Worm (Caenorhabditis elegans) whole organism, L4 larva: ENCODE measurements around the gene egl-13.

ENCODE experiments used
- F10B5.3 ChIP-seq: sonication (generic microtip); optimal IDR thresholded peaks from 2 replicates; lab custom pipeline; 2016; ENCODE audit warnings: mild to moderate bottlenecking, missing genetic modification characterization, missing compliant biosample characterization
- F37D6.2 ChIP-seq: sonication (generic microtip); optimal IDR thresholded peaks from 2 replicates; lab custom pipeline; 2016; ENCODE audit warnings: mild to moderate bottlenecking, missing genetic modification characterization, missing compliant biosample characterization
- T20F7.1 ChIP-seq: fragments of 200-800 bp; sonication (Bioruptor generic); optimal IDR thresholded peaks from 2 replicates; lab custom pipeline; 2018; ENCODE audit warnings: mild to moderate bottlenecking, missing genetic modification characterization, missing compliant biosample characterization
- Y105C5A.15 ChIP-seq: fragments of 200-800 bp; sonication (Bioruptor generic); IDR thresholded peaks from 2 replicates; pipeline ENCODE4 v1.3.6; 2022; ENCODE audit warnings: missing genetic modification characterization, missing compliant biosample characterization
- Y48G9A.11 ChIP-seq: fragments of 200-800 bp; sonication (Bioruptor generic); IDR thresholded peaks from 2 replicates; pipeline ENCODE4 v1.3.6; 2022; ENCODE audit warnings: missing genetic modification reagents, missing genetic modification characterization, missing compliant biosample characterization
- Y75B8A.6 ChIP-seq: fragments of 200-800 bp; sonication (Bioruptor generic); IDR thresholded peaks from 2 replicates; pipeline ENCODE4 v1.3.6; 2022; ENCODE audit warnings: missing genetic modification reagents, missing genetic modification characterization, missing compliant biosample characterization
- aha-1 ChIP-seq: fragments of 150-350 bp; peaks from one replicate; lab custom pipeline; 2014; ENCODE audit warnings: missing biosample characterization, missing genetic modification characterization
- aly-2 ChIP-seq: sonication (generic microtip); optimal IDR thresholded peaks from 2 replicates; lab custom pipeline; 2018; ENCODE audit warnings: missing biosample characterization, missing genetic modification characterization
- ama-1 ChIP-seq: fragments of 150-350 bp; optimal IDR thresholded peaks from 2 replicates; lab custom pipeline; 2014; ENCODE audit warnings: inconsistent platforms, mixed read lengths
- ceh-32 ChIP-seq: sonication (generic microtip); optimal IDR thresholded peaks from 2 replicates; lab custom pipeline; 2016; ENCODE audit warnings: mild to moderate bottlenecking, missing genetic modification characterization, missing compliant biosample characterization; ENCODE audit not compliant: poor library complexity
- cey-2 ChIP-seq: sonication (generic microtip); optimal IDR thresholded peaks from 3 replicates; lab custom pipeline; 2017; ENCODE audit warnings: missing genetic modification characterization, mild to moderate bottlenecking, missing compliant biosample characterization, antibody characterized with exemption, borderline replicate concordance; ENCODE audit not compliant: insufficient read depth
- ctbp-1 ChIP-seq: fragments of 200-800 bp; sonication (Bioruptor generic); IDR thresholded peaks from 2 replicates; pipeline ENCODE4 v1.3.6; 2022; ENCODE audit warnings: missing genetic modification reagents, missing genetic modification characterization, missing compliant biosample characterization
- daf-12 ChIP-seq: fragments of 150-350 bp; optimal IDR thresholded peaks from 2 replicates; lab custom pipeline; 2014; ENCODE audit warnings: missing biosample characterization, missing genetic modification reagents, missing genetic modification characterization
- daf-19 ChIP-seq: fragments of 200-800 bp; sonication (Bioruptor generic); conservative IDR thresholded peaks from 2 replicates; pipeline ENCODE4 v1.3.6; 2022; ENCODE audit warnings: missing genetic modification characterization, missing compliant biosample characterization
- dmd-6 ChIP-seq: fragments of 200-800 bp; sonication (Bioruptor generic); IDR thresholded peaks from 2 replicates; pipeline ENCODE4 v1.3.6; 2022; ENCODE audit warnings: missing genetic modification reagents, missing genetic modification characterization, missing compliant biosample characterization
- dmd-9 ChIP-seq: fragments of 200-800 bp; sonication (Bioruptor generic); IDR thresholded peaks from 2 replicates; pipeline ENCODE4 v1.3.6; 2022; ENCODE audit warnings: missing genetic modification reagents, missing genetic modification characterization, missing compliant biosample characterization
- dpl-1 ChIP-seq: fragments of 150-350 bp; optimal IDR thresholded peaks from 2 replicates; lab custom pipeline; 2014; ENCODE audit warnings: missing biosample characterization, missing genetic modification reagents, missing genetic modification characterization
- dve-1 ChIP-seq: sonication (generic microtip); optimal IDR thresholded peaks from 2 replicates; lab custom pipeline; 2017; ENCODE audit warnings: antibody characterized with exemption, mild to moderate bottlenecking, missing genetic modification characterization, missing compliant biosample characterization; ENCODE audit not compliant: insufficient read depth
- fkh-10 ChIP-seq: fragments of 150-350 bp; optimal IDR thresholded peaks from 2 replicates; lab custom pipeline; 2014; ENCODE audit warnings: missing biosample characterization, missing genetic modification reagents, missing genetic modification characterization
- fos-1 ChIP-seq: fragments of 150-350 bp; optimal IDR thresholded peaks from 2 replicates; lab custom pipeline; 2014; ENCODE audit warnings: missing biosample characterization, missing genetic modification characterization
- hif-1 ChIP-seq, 2 experiments: sonication (generic microtip); optimal IDR thresholded peaks; 2 replicates each; lab custom pipeline; 2016 to 2017; ENCODE audit warnings: missing compliant biosample characterization in 2 of 2, missing genetic modification characterization in 2 of 2, missing genetic modification reagents in 2 of 2, missing genotype in 2 of 2, mild to moderate bottlenecking in 1 of 2
- hlh-30 ChIP-seq: sonication (generic microtip); optimal IDR thresholded peaks from 2 replicates; lab custom pipeline; 2017; ENCODE audit warnings: antibody characterized with exemption, mild to moderate bottlenecking, missing genetic modification characterization, missing compliant biosample characterization; ENCODE audit not compliant: insufficient read depth
- lim-7 ChIP-seq: fragments of 200-800 bp; sonication (Bioruptor generic); IDR thresholded peaks from 2 replicates; pipeline ENCODE4 v1.3.6; 2022; ENCODE audit warnings: missing genetic modification characterization, missing compliant biosample characterization
- lin-1 ChIP-seq: fragments of 200-800 bp; sonication (Bioruptor generic); IDR thresholded peaks from 2 replicates; pipeline ENCODE4 v1.3.6; 2022; ENCODE audit warnings: missing genetic modification reagents, missing genetic modification characterization, missing compliant biosample characterization
- lin-15B ChIP-seq: fragments of 150-350 bp; sonication (generic microtip); optimal IDR thresholded peaks from 3 replicates; lab custom pipeline; 2014; ENCODE audit warnings: missing biosample characterization, missing genetic modification characterization
- lin-29 ChIP-seq: fragments of 200-800 bp; sonication (Bioruptor generic); IDR thresholded peaks from 2 replicates; pipeline ENCODE4 v1.3.6; 2022; ENCODE audit warnings: missing genetic modification reagents, missing genetic modification characterization, missing compliant biosample characterization
- lsy-2 ChIP-seq, 2 experiments: fragments of 150-350 bp in 1 of 2; sonication (generic microtip) in 1 of 2; optimal IDR thresholded peaks; 2 replicates each; lab custom pipeline; 2014 to 2017; ENCODE audit warnings: missing biosample characterization in 2 of 2, missing genetic modification characterization in 2 of 2
- madf-9 ChIP-seq: fragments of 200-800 bp; sonication (Bioruptor generic); conservative IDR thresholded peaks from 2 replicates; pipeline ENCODE4 v1.3.6; 2022; ENCODE audit warnings: missing genetic modification reagents, missing genetic modification characterization, missing compliant biosample characterization
- mdt-29 ChIP-seq: fragments of 200-800 bp; sonication (Bioruptor generic); IDR thresholded peaks from 2 replicates; pipeline ENCODE4 v1.3.6; 2022; ENCODE audit warnings: missing genetic modification reagents, missing genetic modification characterization, missing compliant biosample characterization
- mxl-2 ChIP-seq: fragments of 200-800 bp; sonication (Bioruptor generic); conservative IDR thresholded peaks from 2 replicates; pipeline ENCODE4 v1.3.6; 2022; ENCODE audit warnings: missing genetic modification reagents, missing genetic modification characterization, missing compliant biosample characterization
- mxl-3 ChIP-seq: fragments of 200-800 bp; sonication (Bioruptor generic); optimal IDR thresholded peaks from 2 replicates; lab custom pipeline; 2018; ENCODE audit warnings: mild to moderate bottlenecking, missing genetic modification characterization, missing compliant biosample characterization
- nhr-102 ChIP-seq: sonication (generic microtip); optimal IDR thresholded peaks from 2 replicates; lab custom pipeline; 2016; ENCODE audit warnings: mild to moderate bottlenecking, missing genetic modification characterization, moderate library complexity, missing compliant biosample characterization
- nhr-11 ChIP-seq: fragments of 150-350 bp; optimal IDR thresholded peaks from 2 replicates; lab custom pipeline; 2014; ENCODE audit warnings: missing biosample characterization, missing genetic modification characterization
- nhr-237 ChIP-seq: sonication (generic microtip); optimal IDR thresholded peaks from 2 replicates; lab custom pipeline; 2017; ENCODE audit warnings: missing biosample characterization, missing genetic modification characterization
- nhr-28 ChIP-seq: fragments of 150-350 bp; optimal IDR thresholded peaks from 2 replicates; lab custom pipeline; 2014; ENCODE audit warnings: missing biosample characterization, missing genetic modification characterization
- nhr-48 ChIP-seq: sonication (generic microtip); optimal IDR thresholded peaks from 2 replicates; lab custom pipeline; 2016; ENCODE audit warnings: mild to moderate bottlenecking, missing genetic modification characterization, missing compliant biosample characterization
- pha-4 ChIP-seq, 2 experiments: fragments of 150-350 bp in 1 of 2; fragments of 200-800 bp in 1 of 2; sonication (Bioruptor generic) in 1 of 2; IDR thresholded peaks in 1 of 2; optimal IDR thresholded peaks in 1 of 2; 2 replicates each; pipeline versions ENCODE4 v1.3.6 to Lab custom; 2014 to 2022; ENCODE audit warnings: missing genetic modification characterization in 2 of 2, missing genetic modification reagents in 2 of 2, missing biosample characterization in 1 of 2, missing compliant biosample characterization in 1 of 2
- php-3 ChIP-seq: fragments of 200-800 bp; sonication (Bioruptor generic); IDR thresholded peaks from 2 replicates; pipeline ENCODE4 v1.3.6; 2022; ENCODE audit warnings: missing genetic modification reagents, missing genetic modification characterization, missing compliant biosample characterization
- snpc-4 ChIP-seq: fragments of 150-350 bp; optimal IDR thresholded peaks from 2 replicates; lab custom pipeline; 2014; ENCODE audit warnings: missing biosample characterization, missing genetic modification characterization
- spr-1 ChIP-seq: sonication (generic microtip); optimal IDR thresholded peaks from 2 replicates; lab custom pipeline; 2016; ENCODE audit warnings: mild to moderate bottlenecking, missing genetic modification characterization, missing compliant biosample characterization
- spr-3 ChIP-seq: fragments of 200-800 bp; sonication (Bioruptor generic); optimal IDR thresholded peaks from 2 replicates; lab custom pipeline; 2018; ENCODE audit warnings: mild to moderate bottlenecking, missing genetic modification characterization, missing compliant biosample characterization
- unc-62 ChIP-seq, 3 experiments: fragments of 150-350 bp in 1 of 3; sonication (generic microtip); optimal IDR thresholded peaks in 2 of 3; peaks in 1 of 3; 1 replicate in 1 of 3; 2 replicates in 2 of 3; lab custom pipeline; 2014 to 2017; ENCODE audit warnings: missing biosample characterization in 3 of 3, missing genetic modification characterization in 3 of 3, missing genetic modification reagents in 3 of 3, missing genotype in 1 of 3
- zip-2 ChIP-seq: fragments of 150-350 bp; optimal IDR thresholded peaks from 2 replicates; lab custom pipeline; 2014; ENCODE audit warnings: missing biosample characterization, missing genetic modification characterization

Gene egl-13

DNA sequence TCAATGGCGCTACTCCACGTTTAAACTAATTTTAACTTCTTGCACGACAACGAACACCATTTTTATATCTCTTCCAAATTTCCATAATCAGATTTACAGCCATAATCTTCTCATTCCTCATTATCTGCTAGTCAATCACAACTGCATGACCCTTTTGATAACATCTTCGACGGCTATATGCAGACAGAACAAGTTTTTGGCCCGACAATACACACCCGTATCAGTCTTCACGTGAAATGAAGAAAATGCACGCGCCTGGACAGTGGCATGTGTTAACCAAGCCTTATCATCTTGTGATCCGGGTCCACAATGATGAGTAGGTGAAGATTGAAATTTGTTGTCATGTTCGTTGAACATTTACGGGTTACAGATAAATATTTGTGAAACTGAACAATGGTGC is 18.0 kb upstream of the egl-13 start (continued):
- no peak for TF ChIP-seq dmd-9 (GFP tag; lab: Robert Waterston, UW)
- no peak for TF ChIP-seq aha-1 (tag; lab: Kevin White, UChicago)
- no peak for TF ChIP-seq pha-4 (GFP tag; IDR thresholded peaks at IDR 0.05; lab: Robert Waterston, UW)
- no peak for TF ChIP-seq pha-4 (tag; optimal IDR thresholded peaks at IDR 0.05; lab: Kevin White, UChicago)
- no peak for TF ChIP-seq lim-7 (GFP tag; lab: Robert Waterston, UW)
- no peak for TF ChIP-seq madf-9 (GFP tag; lab: Robert Waterston, UW)
- TF ChIP-seq daf-12: no peak
- TF ChIP-seq hlh-30 (tag; lab: Kevin White, UChicago): peak; percentile 94
- no peak for TF ChIP-seq dve-1 (tag; lab: Kevin White, UChicago)
- TF ChIP-seq Y75B8A.6 (GFP tag; lab: Robert Waterston, UW): no peak
- TF ChIP-seq unc-62 (GFP tag; optimal IDR thresholded peaks at IDR 0.05 in 1 of 2; lab: Kevin White, UChicago): peak in 1 of 2 experiments; percentile 82
- TF ChIP-seq unc-62 (tag; optimal IDR thresholded peaks at IDR 0.05; lab: Kevin White, UChicago): no peak
- TF ChIP-seq fos-1 (tag; lab: Kevin White, UChicago): no peak
- TF ChIP-seq fkh-10 (GFP tag; lab: Kevin White, UChicago): no peak
- no peak for TF ChIP-seq cey-2
- TF ChIP-seq ceh-32 (tag; lab: Kevin White, UChicago): no peak
- no peak for TF ChIP-seq spr-1
- TF ChIP-seq F10B5.3 (tag; lab: Kevin White, UChicago): no peak
- no peak for TF ChIP-seq aly-2 (tag; lab: Kevin White, UChicago)
- TF ChIP-seq lin-29 (GFP tag; lab: Robert Waterston, UW): no peak
- no peak for TF ChIP-seq Y105C5A.15 (GFP tag; lab: Robert Waterston, UW)
- no peak for TF ChIP-seq Y48G9A.11 (GFP tag; lab: Robert Waterston, UW)
- TF ChIP-seq nhr-28 (tag; lab: Kevin White, UChicago): peak; percentile 51
- TF ChIP-seq mxl-3 (GFP tag; lab: Kevin White, UChicago): peak; percentile 87
- TF ChIP-seq nhr-102 (tag; lab: Kevin White, UChicago): no peak
- TF ChIP-seq nhr-11 (tag; lab: Kevin White, UChicago): no peak
- TF ChIP-seq nhr-48 (tag; lab: Kevin White, UChicago): peak; percentile 76
- TF ChIP-seq dpl-1 (GFP tag; lab: Kevin White, UChicago): no peak

- no peak for TF ChIP-seq lin-15B (tag; lab: Kevin White, UChicago)
- TF ChIP-seq nhr-48 (tag; lab: Kevin White, UChicago): peak; percentile 61
- TF ChIP-seq php-3 (GFP tag; lab: Robert Waterston, UW): 0 out of 2 replicates have a peak, but pooled peaks have one; percentile 33
These were observed 16.6 kb upstream of the egl-13 start, which contains the start of gene T22B7.3 for ce11 chrX:5646951-5647423. T22B7.3 (plus strand) TSS chrX:5647373.

DNA sequence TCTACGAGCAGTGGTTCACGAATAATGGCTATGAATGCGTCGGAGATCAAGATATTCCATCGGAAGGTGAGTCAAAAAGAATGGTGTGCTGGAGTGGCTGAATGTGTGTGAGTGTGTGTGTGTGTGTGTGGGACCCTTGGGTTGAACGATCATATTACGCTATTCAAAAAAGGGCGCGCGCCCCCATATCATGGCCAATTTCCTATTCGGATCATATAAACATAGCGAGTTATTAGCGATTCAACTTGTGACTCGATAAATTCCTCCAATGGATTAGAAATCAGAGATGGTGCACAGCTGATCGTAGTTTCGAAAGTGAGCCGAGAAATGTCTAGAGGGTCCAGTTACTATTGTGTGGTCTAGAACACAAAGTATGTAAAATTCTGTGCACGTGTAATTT is 15.8 kb upstream of the egl-13 start, which contains the start of gene srv-7:
Gene srv-7, minus strand, starts transcription at position 101 of the 400 bp plus-strand sequence.
- no peak for TF ChIP-seq ceh-32 (tag; lab: Kevin White, UChicago)
- no peak for TF ChIP-seq dmd-9 (GFP tag; lab: Robert Waterston, UW)
- no peak for TF ChIP-seq dmd-6 (GFP tag; lab: Robert Waterston, UW)

- TF ChIP-seq lin-1 (GFP tag; lab: Robert Waterston, UW) (no peak), nhr-237 (no peak), nhr-11 (tag; lab: Kevin White, UChicago) (peak; percentile 31), hif-1 (tag; optimal IDR thresholded peaks at IDR 0.05; lab: Kevin White, UChicago) (peak in 1 of 2 experiments; percentile 57), ctbp-1 (no peak), F37D6.2 (no peak), unc-62 (GFP tag; optimal IDR thresholded peaks at IDR 0.05 in 1 of 2; lab: Kevin White, UChicago) (no peak), unc-62 (tag; optimal IDR thresholded peaks at IDR 0.05; lab: Kevin White, UChicago) (no peak), lim-7 (GFP tag; lab: Robert Waterston, UW) (no peak), snpc-4 (tag; lab: Kevin White, UChicago) (no peak), spr-3 (GFP tag; lab: Kevin White, UChicago) (no peak), cey-2 (no peak), aha-1 (tag; lab: Kevin White, UChicago) (peak; percentile 82), T20F7.1 (GFP tag; lab: Kevin White, UChicago) (no peak), daf-19 (GFP tag; lab: Robert Waterston, UW) (no peak), zip-2 (tag; lab: Kevin White, UChicago) (no peak), lsy-2 (tag; optimal IDR thresholded peaks at IDR 0.05; lab: Kevin White, UChicago) (no peak), mxl-2 (GFP tag; lab: Robert Waterston, UW) (peak; percentile 92), mdt-29 (GFP tag; lab: Robert Waterston, UW) (no peak; the same call in 1 of the 2 replicates), ama-1 (no peak)
These were observed 9.8 kb upstream of the egl-13 start, which contains the start of gene T22B7.7 for ce11 chrX:5653813-5654212. T22B7.7 (minus strand) TSS chrX:5654074.
